Worm (Caenorhabditis elegans): ENCODE data around the gene tald-1.

tald-1 gene

DNA sequence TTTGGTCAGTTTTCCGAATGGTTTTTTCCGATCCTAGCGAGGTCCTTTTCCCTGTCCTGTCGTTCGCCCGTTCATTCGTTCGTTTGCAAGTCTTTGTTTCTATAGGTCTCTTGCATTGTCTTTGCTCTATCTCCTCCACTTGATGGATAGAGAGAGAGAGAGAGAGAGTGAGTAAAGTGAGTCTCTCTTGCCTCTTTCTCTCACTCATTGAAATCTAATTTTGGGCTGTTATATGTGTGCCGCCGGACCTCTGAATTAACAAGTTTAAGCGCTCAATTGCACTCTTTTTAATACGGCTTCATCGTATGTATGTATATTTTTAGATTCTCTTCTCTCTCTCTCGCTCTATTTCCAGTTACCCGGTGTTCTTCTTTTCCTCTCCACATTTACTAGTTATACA is 17.4 kb downstream of the tald-1 start:
- TF ChIP-seq pha-4 (tag; optimal IDR thresholded peaks at IDR 0.05) (peak; percentile 2), unc-39 (tag; optimal IDR thresholded peaks at IDR 0.05) (no peak), egl-27 (tag; optimal IDR thresholded peaks at IDR 0.05) (no peak), ama-1 (optimal IDR thresholded peaks at IDR 0.05) (no peak), daf-12 (tag; optimal IDR thresholded peaks at IDR 0.05) (no peak), jun-1 (tag; optimal IDR thresholded peaks at IDR 0.05) (no peak), nhr-43 (tag; optimal IDR thresholded peaks at IDR 0.05; ENCODE audit: poor library complexity, severe bottlenecking) (no peak), tbx-2 (tag; optimal IDR thresholded peaks at IDR 0.05) (no peak), ztf-4 (tag; optimal IDR thresholded peaks at IDR 0.05) (peak; percentile 37), fkh-2 (tag; optimal IDR thresholded peaks at IDR 0.05) (no peak), pqm-1 (tag; optimal IDR thresholded peaks at IDR 0.05) (no peak), nfya-1 (tag; optimal IDR thresholded peaks at IDR 0.05; ENCODE audit: insufficient read depth) (peak; percentile 35), mml-1 (tag; optimal IDR thresholded peaks at IDR 0.05) (no peak), nhr-77 (tag; optimal IDR thresholded peaks at IDR 0.05) (no peak), lin-15B (tag; optimal IDR thresholded peaks at IDR 0.05) (no peak), eor-1 (tag; optimal IDR thresholded peaks at IDR 0.05) (no peak), fkh-10 (GFP tag; optimal IDR thresholded peaks at IDR 0.05) (no peak), ZK546.5 (tag; optimal IDR thresholded peaks at IDR 0.05) (no peak), ceh-28 (tag; optimal IDR thresholded peaks at IDR 0.05) (no peak), nhr-67 (tag; optimal IDR thresholded peaks at IDR 0.05) (no peak), snpc-4 (tag; optimal IDR thresholded peaks at IDR 0.05) (no peak), aly-2 (tag; optimal IDR thresholded peaks at IDR 0.05) (no peak), ceh-16 (tag; optimal IDR thresholded peaks at IDR 0.05) (no peak)

DNA sequence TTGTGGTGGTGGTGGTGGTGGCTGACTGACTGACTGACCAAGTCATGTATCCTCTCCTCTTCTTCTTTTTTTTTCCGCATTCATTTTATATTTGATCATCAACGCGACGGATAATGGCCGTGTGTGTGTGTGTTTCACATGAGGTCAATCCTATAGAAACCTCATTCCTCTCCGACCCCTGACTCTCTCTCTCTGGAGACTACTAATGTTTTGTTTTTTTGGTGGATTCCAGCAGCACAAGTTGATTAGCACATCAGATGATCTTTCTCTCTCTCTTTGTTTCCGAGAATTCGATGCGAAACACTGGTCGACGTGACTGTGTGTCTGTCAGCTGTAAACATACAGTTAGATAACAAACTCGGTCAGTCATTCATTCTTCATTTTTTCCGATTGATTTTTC is 18.7 kb downstream of the tald-1 start, which contains the start of gene Y24D9A.7:
Gene Y24D9A.7, minus strand, starts transcription at position 46 of the 400 bp plus-strand sequence.
- TF ChIP-seq ZK546.5 (tag; optimal IDR thresholded peaks at IDR 0.05) (no peak), nhr-67 (tag; optimal IDR thresholded peaks at IDR 0.05) (no peak), skn-1 (tag; optimal IDR thresholded peaks at IDR 0.05) (no peak), hmg-11 (tag; optimal IDR thresholded peaks at IDR 0.05) (no peak), ceh-9 (tag; optimal IDR thresholded peaks at IDR 0.05) (no peak), ceh-16 (tag; optimal IDR thresholded peaks at IDR 0.05) (no peak), mml-1 (tag; optimal IDR thresholded peaks at IDR 0.05) (no peak), daf-12 (tag; optimal IDR thresholded peaks at IDR 0.05) (no peak), egl-5 (tag; optimal IDR thresholded peaks at IDR 0.05) (peak; percentile 78), lsy-12 (tag; optimal IDR thresholded peaks at IDR 0.05) (peak; percentile 5), ceh-28 (tag; optimal IDR thresholded peaks at IDR 0.05) (no peak), nhr-237 (tag; optimal IDR thresholded peaks at IDR 0.05) (no peak), elt-1 (tag; optimal IDR thresholded peaks at IDR 0.05) (no peak), nhr-12 (tag; optimal IDR thresholded peaks at IDR 0.05) (no peak), nhr-43 (tag; optimal IDR thresholded peaks at IDR 0.05; ENCODE audit: poor library complexity, severe bottlenecking) (peak; percentile 66), nfya-1 (tag; optimal IDR thresholded peaks at IDR 0.05; ENCODE audit: insufficient read depth) (peak; percentile 19), nhr-77 (tag; optimal IDR thresholded peaks at IDR 0.05) (no peak), egl-27 (tag; optimal IDR thresholded peaks at IDR 0.05) (no peak), pha-4 (tag; optimal IDR thresholded peaks at IDR 0.05) (peak; percentile 33), snpc-4 (tag; optimal IDR thresholded peaks at IDR 0.05) (no peak), fkh-10 (GFP tag; optimal IDR thresholded peaks at IDR 0.05) (no peak), nhr-25 (tag; optimal IDR thresholded peaks at IDR 0.05) (no peak), ztf-11 (tag; optimal IDR thresholded peaks at IDR 0.05) (no peak), tbx-2 (tag; optimal IDR thresholded peaks at IDR 0.05) (no peak), jun-1 (tag; optimal IDR thresholded peaks at IDR 0.05) (no peak), fkh-2 (tag; optimal IDR thresholded peaks at IDR 0.05) (no peak), lin-39 (tag; optimal IDR thresholded peaks at IDR 0.05) (peak; percentile 45), ama-1 (optimal IDR thresholded peaks at IDR 0.05) (no peak), ztf-4 (tag; optimal IDR thresholded peaks at IDR 0.05) (no peak), elt-2 (tag; optimal IDR thresholded peaks at IDR 0.05) (peak; percentile 24), nhr-11 (tag; optimal IDR thresholded peaks at IDR 0.05) (no peak), lin-15B (tag; optimal IDR thresholded peaks at IDR 0.05) (no peak), mdl-1 (tag; optimal IDR thresholded peaks at IDR 0.05) (no peak), nhr-76 (tag; optimal IDR thresholded peaks at IDR 0.05) (no peak), nhr-23 (tag; optimal IDR thresholded peaks at IDR 0.05) (peak; percentile 42), R02D3.7 (tag; optimal IDR thresholded peaks at IDR 0.05) (no peak), ceh-82 (tag; optimal IDR thresholded peaks at IDR 0.05) (no peak), fos-1 (tag; optimal IDR thresholded peaks at IDR 0.05) (no peak), zag-1 (tag; optimal IDR thresholded peaks at IDR 0.05) (no peak), aly-2 (tag; optimal IDR thresholded peaks at IDR 0.05) (no peak), unc-62 (GFP tag; optimal IDR thresholded peaks at IDR 0.05) (no peak), unc-39 (tag; optimal IDR thresholded peaks at IDR 0.05) (no peak), sea-2 (GFP tag; optimal IDR thresholded peaks at IDR 0.05) (no peak), pqm-1 (tag; optimal IDR thresholded peaks at IDR 0.05) (peak; percentile 8), elt-3 (tag; optimal IDR thresholded peaks at IDR 0.05) (no peak), nhr-28 (tag; optimal IDR thresholded peaks at IDR 0.05) (no peak), eor-1 (tag; optimal IDR thresholded peaks at IDR 0.05) (no peak)

All from whole organism, L3 larva.